Fruit fly (Drosophila melanogaster) whole organism, embryonic: ENCODE measurements around the gene Syx13.

ENCODE experiments used
- Adf1 ChIP-seq: fragments of 200-800 bp; sonication (Bioruptor generic); IDR thresholded peaks from 2 replicates; pipeline ENCODE4 v1.3.6; 2022; ENCODE audit warnings: missing biosample characterization, missing genetic modification characterization
- Bdp1 ChIP-seq: fragments of 200-800 bp; sonication (Bioruptor generic); optimal IDR thresholded peaks from 3 replicates; lab custom pipeline; 2016; ENCODE audit warnings: missing biosample characterization, missing genetic modification characterization
- CG1024 ChIP-seq: fragments of 200-800 bp; sonication (Bioruptor generic); IDR thresholded peaks from 2 replicates; pipeline ENCODE4 v1.3.6; 2022; ENCODE audit warnings: missing biosample characterization, missing genetic modification characterization
- CG10543 ChIP-seq: fragments of 200-800 bp; sonication (Bioruptor generic); optimal IDR thresholded peaks from 3 replicates; lab custom pipeline; 2017; ENCODE audit warnings: missing biosample characterization, mild to moderate bottlenecking, missing genetic modification characterization, moderate library complexity
- CG10979 ChIP-seq: fragments of 200-800 bp; sonication (Bioruptor generic); optimal IDR thresholded peaks from 2 replicates; lab custom pipeline; 2018; ENCODE audit warnings: missing biosample characterization, mild to moderate bottlenecking, missing genetic modification characterization, moderate library complexity
- CG11456 ChIP-seq: fragments of 200-800 bp; sonication (Bioruptor generic); IDR thresholded peaks from 3 replicates; pipeline ENCODE4 v1.3.6; 2022; ENCODE audit warnings: missing biosample characterization, missing genetic modification characterization
- CG13123 ChIP-seq: fragments of 200-800 bp; sonication (Bioruptor generic); optimal IDR thresholded peaks from 2 replicates; lab custom pipeline; 2016; ENCODE audit warnings: missing biosample characterization, missing genetic modification characterization
- CG14860 ChIP-seq: fragments of 200-800 bp; sonication (Bioruptor generic); IDR thresholded peaks from 3 replicates; pipeline ENCODE4 v1.3.6; 2022; ENCODE audit warnings: missing biosample characterization, missing genetic modification characterization; ENCODE audit not compliant: partially characterized antibody
- CG17568 ChIP-seq: fragments of 200-800 bp; sonication (Bioruptor generic); optimal IDR thresholded peaks from 2 replicates; lab custom pipeline; 2018; ENCODE audit warnings: missing biosample characterization, mild to moderate bottlenecking, missing genetic modification characterization, moderate library complexity
- CG2202 ChIP-seq: fragments of 200-800 bp; sonication (Bioruptor generic); optimal IDR thresholded peaks from 2 replicates; lab custom pipeline; 2018; ENCODE audit warnings: missing biosample characterization, mild to moderate bottlenecking, missing genetic modification characterization
- CG2712 ChIP-seq: fragments of 200-800 bp; optimal IDR thresholded peaks from 3 replicates; lab custom pipeline; 2019; ENCODE audit warnings: missing biosample characterization, mild to moderate bottlenecking, missing genetic modification characterization, moderate library complexity
- CG31441 ChIP-seq: fragments of 200-800 bp; sonication (Bioruptor generic); IDR thresholded peaks from 2 replicates; pipeline ENCODE4 v1.3.6; 2022; ENCODE audit warnings: missing biosample characterization, missing genetic modification characterization
- CG4404 ChIP-seq: fragments of 200-800 bp; sonication (Bioruptor generic); IDR thresholded peaks from 2 replicates; pipeline ENCODE4 v1.3.6; 2022; ENCODE audit warnings: missing biosample characterization, missing genetic modification characterization
- CG4707 ChIP-seq: fragments of 200-800 bp; sonication (Bioruptor generic); optimal IDR thresholded peaks from 2 replicates; lab custom pipeline; 2018; ENCODE audit warnings: missing biosample characterization, mild to moderate bottlenecking, missing genetic modification characterization, moderate library complexity
- CG6654 ChIP-seq: fragments of 200-800 bp; sonication (Bioruptor generic); optimal IDR thresholded peaks from 2 replicates; lab custom pipeline; 2017; ENCODE audit warnings: missing biosample characterization, mild to moderate bottlenecking, missing genetic modification characterization
- CG7372 ChIP-seq: fragments of 200-800 bp; sonication (Bioruptor generic); IDR thresholded peaks from 2 replicates; pipeline ENCODE4 v1.3.6; 2022; ENCODE audit warnings: missing biosample characterization, missing genetic modification characterization
- D19A ChIP-seq: fragments of 200-800 bp; optimal IDR thresholded peaks from 3 replicates; lab custom pipeline; 2019; ENCODE audit warnings: missing biosample characterization, mild to moderate bottlenecking, missing genetic modification characterization, moderate library complexity
- D19B ChIP-seq: fragments of 200-800 bp; sonication (Bioruptor generic); optimal IDR thresholded peaks from 2 replicates; lab custom pipeline; 2017; ENCODE audit warnings: missing biosample characterization, mild to moderate bottlenecking, missing genetic modification characterization
- Dad ChIP-seq: fragments of 200-800 bp; sonication (Bioruptor generic); optimal IDR thresholded peaks from 3 replicates; lab custom pipeline; 2016; ENCODE audit warnings: missing biosample characterization, missing genetic modification characterization
- E2f1 ChIP-seq: fragments of 200-800 bp; sonication (Bioruptor generic); IDR thresholded peaks from 2 replicates; pipeline ENCODE4 v1.3.6; 2022; ENCODE audit warnings: missing biosample characterization, missing genetic modification characterization
- Hsf ChIP-seq: fragments of 200-800 bp; sonication (Bioruptor generic); optimal IDR thresholded peaks from 3 replicates; lab custom pipeline; 2016; ENCODE audit warnings: missing biosample characterization, missing genetic modification characterization
- Kr ChIP-seq: fragments of 200-800 bp; sonication (Bioruptor generic); optimal IDR thresholded peaks from 2 replicates; lab custom pipeline; 2017; ENCODE audit warnings: missing biosample characterization, mild to moderate bottlenecking, missing genetic modification characterization
- Lhr ChIP-seq: fragments of 200-800 bp; sonication (Bioruptor generic); optimal IDR thresholded peaks from 3 replicates; lab custom pipeline; 2017; ENCODE audit warnings: mild to moderate bottlenecking, missing biosample characterization, missing genetic modification reagents, missing genetic modification characterization
- Med ChIP-seq: fragments of 200-800 bp; sonication (Bioruptor generic); peaks from one replicate; lab custom pipeline; 2016; ENCODE audit warnings: missing biosample characterization, missing genetic modification characterization, mild to moderate bottlenecking, inconsistent platforms, moderate library complexity
- Neu2 ChIP-seq: fragments of 200-800 bp; sonication (Bioruptor generic); optimal IDR thresholded peaks from 3 replicates; lab custom pipeline; 2016; ENCODE audit warnings: missing biosample characterization, missing genetic modification characterization, borderline replicate concordance
- Nf-YA ChIP-seq: fragments of 200-800 bp; sonication (Bioruptor generic); IDR thresholded peaks from 2 replicates; pipeline ENCODE4 v1.3.6; 2022; ENCODE audit warnings: missing biosample characterization, missing genetic modification characterization
- Spps ChIP-seq: fragments of 200-800 bp; sonication (Bioruptor generic); optimal IDR thresholded peaks from 2 replicates; lab custom pipeline; 2018; ENCODE audit warnings: missing biosample characterization, mild to moderate bottlenecking, missing genetic modification characterization
- Xrp1 ChIP-seq: fragments of 200-800 bp; sonication (Bioruptor generic); IDR thresholded peaks from 2 replicates; pipeline ENCODE4 v1.3.6; 2022; ENCODE audit warnings: missing biosample characterization, missing genetic modification characterization
- ap ChIP-seq: fragments of 200-800 bp; sonication (Bioruptor generic); IDR thresholded peaks from 2 replicates; pipeline ENCODE4 v1.3.6; 2022; ENCODE audit warnings: missing biosample characterization, missing genetic modification characterization
- crol ChIP-seq: fragments of 200-800 bp; sonication (Bioruptor generic); IDR thresholded peaks from 2 replicates; pipeline ENCODE4 v1.3.6; 2022; ENCODE audit warnings: missing biosample characterization, missing genetic modification characterization
- dati ChIP-seq: fragments of 200-800 bp; sonication (Bioruptor generic); IDR thresholded peaks from 2 replicates; pipeline ENCODE4 v1.3.6; 2022; ENCODE audit warnings: missing biosample characterization, missing genetic modification characterization
- fd96Cb ChIP-seq: fragments of 200-800 bp; sonication (Bioruptor generic); optimal IDR thresholded peaks from 2 replicates; lab custom pipeline; 2018; ENCODE audit warnings: missing biosample characterization, mild to moderate bottlenecking, missing genetic modification characterization, moderate library complexity
- fru ChIP-seq: fragments of >200 bp; optimal IDR thresholded peaks from 2 replicates; lab custom pipeline; 2017
- fu2 ChIP-seq: fragments of 200-800 bp; sonication (Bioruptor generic); optimal IDR thresholded peaks from 2 replicates; lab custom pipeline; 2016; ENCODE audit warnings: missing biosample characterization, missing genetic modification characterization
- gsb-n ChIP-seq: fragments of 200-800 bp; sonication (Bioruptor generic); optimal IDR thresholded peaks from 3 replicates; lab custom pipeline; 2018; ENCODE audit warnings: missing biosample characterization, mild to moderate bottlenecking, missing genetic modification characterization
- jumu ChIP-seq: fragments of 200-800 bp; sonication (Bioruptor generic); optimal IDR thresholded peaks from 3 replicates; lab custom pipeline; 2016; ENCODE audit warnings: missing biosample characterization, missing genetic modification characterization
- lilli ChIP-seq: fragments of 200-800 bp; sonication (Bioruptor generic); optimal IDR thresholded peaks from 3 replicates; lab custom pipeline; 2016; ENCODE audit warnings: missing biosample characterization, missing genetic modification characterization
- mirr ChIP-seq: fragments of 200-800 bp; sonication (Bioruptor generic); optimal IDR thresholded peaks from 3 replicates; lab custom pipeline; 2018; ENCODE audit warnings: missing biosample characterization, mild to moderate bottlenecking, missing genetic modification characterization
- otp ChIP-seq: fragments of 200-800 bp; sonication (Bioruptor generic); IDR thresholded peaks from 3 replicates; pipeline ENCODE4, ENCODE4 v1.3.6; 2022; ENCODE audit warnings: missing biosample characterization, missing genetic modification characterization
- pho ChIP-seq: fragments of 200-800 bp; sonication (Bioruptor generic); optimal IDR thresholded peaks from 2 replicates; lab custom pipeline; 2016; ENCODE audit warnings: missing biosample characterization, missing genetic modification characterization
- pita ChIP-seq: fragments of 200-800 bp; sonication (Bioruptor generic); optimal IDR thresholded peaks from 2 replicates; lab custom pipeline; 2017; ENCODE audit warnings: missing biosample characterization, mild to moderate bottlenecking, missing genetic modification characterization
- ranshi ChIP-seq: fragments of 200-800 bp; sonication (Bioruptor generic); IDR thresholded peaks from 2 replicates; pipeline ENCODE4 v1.3.6; 2022; ENCODE audit warnings: missing biosample characterization, missing genetic modification characterization
- ro ChIP-seq: fragments of 200-800 bp; sonication (Bioruptor generic); IDR thresholded peaks from 2 replicates; pipeline ENCODE4 v1.3.6; 2022; ENCODE audit warnings: missing biosample characterization, missing genetic modification characterization
- schlank ChIP-seq: fragments of 200-800 bp; sonication (Bioruptor generic); optimal IDR thresholded peaks from 2 replicates; lab custom pipeline; 2018; ENCODE audit warnings: missing biosample characterization, mild to moderate bottlenecking, missing genetic modification characterization
- sens ChIP-seq: fragments of 200-800 bp; sonication (Bioruptor generic); peaks from one replicate; lab custom pipeline; 2016; ENCODE audit warnings: missing biosample characterization, missing genetic modification characterization
- seq ChIP-seq: fragments of 200-800 bp; sonication (Bioruptor generic); IDR thresholded peaks from 2 replicates; pipeline ENCODE4 v1.3.6; 2022; ENCODE audit warnings: missing biosample characterization, missing genetic modification characterization
- shn ChIP-seq: fragments of 200-800 bp; sonication (Bioruptor generic); optimal IDR thresholded peaks from 3 replicates; lab custom pipeline; 2016; ENCODE audit warnings: missing biosample characterization, missing genetic modification characterization
- sr ChIP-seq: fragments of 200-800 bp; sonication (Bioruptor generic); IDR thresholded peaks from 3 replicates; pipeline ENCODE4 v1.3.6; 2022; ENCODE audit warnings: missing biosample characterization, missing genetic modification characterization
- tin ChIP-seq: fragments of 200-800 bp; sonication (Bioruptor generic); optimal IDR thresholded peaks from 3 replicates; lab custom pipeline; 2016; ENCODE audit warnings: missing biosample characterization, missing genetic modification characterization
- tna ChIP-seq: fragments of 200-800 bp; sonication (Bioruptor generic); IDR thresholded peaks from 2 replicates; pipeline ENCODE4 v1.3.6; 2022; ENCODE audit warnings: missing biosample characterization, missing genetic modification characterization; ENCODE audit not compliant: partially characterized antibody
- tx ChIP-seq: fragments of 200-800 bp; sonication (Bioruptor generic); optimal IDR thresholded peaks from 2 replicates; lab custom pipeline; 2016; ENCODE audit warnings: missing biosample characterization, missing genetic modification characterization
- wek ChIP-seq: fragments of 200-800 bp; sonication (Bioruptor generic); optimal IDR thresholded peaks from 3 replicates; lab custom pipeline; 2018; ENCODE audit warnings: missing biosample characterization, mild to moderate bottlenecking, missing genetic modification characterization, moderate library complexity
- zf30C ChIP-seq: fragments of 200-800 bp; sonication (Bioruptor generic); optimal IDR thresholded peaks from 3 replicates; lab custom pipeline; 2018; ENCODE audit warnings: missing biosample characterization, mild to moderate bottlenecking, missing genetic modification characterization

The Syx13 gene

DNA sequence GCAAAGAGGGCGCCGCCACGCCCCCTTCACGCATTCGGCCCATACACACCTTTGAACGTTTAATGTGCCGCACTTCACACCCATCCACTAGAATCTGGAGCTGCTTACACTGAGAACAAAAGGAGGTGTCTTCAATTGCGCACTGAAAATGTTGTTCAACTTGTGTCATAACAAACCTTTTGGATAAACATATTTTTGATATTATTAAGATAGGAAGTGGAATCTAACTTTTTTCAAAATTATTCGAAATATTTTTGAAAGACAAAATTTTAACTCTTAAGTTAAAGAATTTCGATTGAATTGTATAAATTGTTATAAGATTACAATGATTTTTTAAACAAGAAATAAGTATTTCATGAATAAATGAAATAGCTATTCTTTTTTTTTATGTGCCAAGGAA lies 24.1 kb downstream of the Syx13 start (continued):
- peak; percentile 71 for TF ChIP-seq CG10979
- TF ChIP-seq CG6654 (GFP tag; lab: Kevin White, UChicago): no peak
- TF ChIP-seq ap (GFP tag; lab: Robert Waterston, UW): no peak
- no peak for TF ChIP-seq pho (GFP tag; lab: Kevin White, UChicago)
- TF ChIP-seq CG14860: no peak
- TF ChIP-seq sr (GFP tag; lab: Robert Waterston, UW): no peak
- TF ChIP-seq D19A: peak; percentile 36
- TF ChIP-seq CG10543 (GFP tag; lab: Kevin White, UChicago): no peak
- TF ChIP-seq CG17568: no peak
- TF ChIP-seq CG11456 (GFP tag; lab: Robert Waterston, UW): no peak
- TF ChIP-seq CG1024 (GFP tag; lab: Robert Waterston, UW): no peak
- TF ChIP-seq tx (GFP tag; lab: Kevin White, UChicago): no peak
- 0 out of 3 replicates have a peak, but pooled peaks have one; percentile 5 for TF ChIP-seq otp
- TF ChIP-seq fd96Cb (tag; lab: Kevin White, UChicago): no peak
- no peak for TF ChIP-seq Dad (GFP tag; lab: Kevin White, UChicago)
- no peak for TF ChIP-seq Kr (GFP tag; lab: Kevin White, UChicago)
- TF ChIP-seq sens (GFP tag; lab: Kevin White, UChicago): peak; percentile 88
- TF ChIP-seq Bdp1 (GFP tag; lab: Kevin White, UChicago): no peak
- TF ChIP-seq tna (GFP tag; lab: Robert Waterston, UW): no peak
- TF ChIP-seq Adf1: no peak
- no peak for TF ChIP-seq Neu2
- TF ChIP-seq tin: peak; percentile 3
- peak; percentile 72 for TF ChIP-seq zf30C (GFP tag; lab: Kevin White, UChicago)
- no peak for TF ChIP-seq CG7372
- TF ChIP-seq jumu: no peak
- no peak for TF ChIP-seq lilli (GFP tag; lab: Kevin White, UChicago)
- no peak for TF ChIP-seq gsb-n
- peak; percentile 45 for TF ChIP-seq Med (GFP tag; lab: Kevin White, UChicago)
- TF ChIP-seq shn (GFP tag; lab: Kevin White, UChicago): no peak
- TF ChIP-seq CG2202 (tag; lab: Kevin White, UChicago): peak; percentile 44
- no peak for TF ChIP-seq CG13123 (GFP tag; lab: Kevin White, UChicago)
- no peak for TF ChIP-seq schlank (tag; lab: Kevin White, UChicago)
- no peak for TF ChIP-seq fu2
- TF ChIP-seq fru: no peak
- no peak for TF ChIP-seq CG4707
- TF ChIP-seq Spps: peak; percentile 19
- TF ChIP-seq CG31441 (GFP tag; lab: Robert Waterston, UW): peak; percentile 35; the same call in 1 of the 2 replicates
- TF ChIP-seq pita (GFP tag; lab: Kevin White, UChicago): no peak
- TF ChIP-seq wek (GFP tag; lab: Kevin White, UChicago): no peak
- peak; percentile 1 for TF ChIP-seq Hsf
- TF ChIP-seq CG2712 (tag; lab: Kevin White, UChicago): peak; percentile 71
- TF ChIP-seq E2f1 (GFP tag; lab: Robert Waterston, UW): no peak
- TF ChIP-seq seq (GFP tag; lab: Robert Waterston, UW): no peak
- no peak for TF ChIP-seq ro (GFP tag; lab: Robert Waterston, UW)
- peak; percentile 50 for TF ChIP-seq CG4404 (GFP tag; lab: Robert Waterston, UW)
- peak; percentile 39; the same call in 1 of the 2 replicates for TF ChIP-seq Xrp1
- no peak for TF ChIP-seq crol
- TF ChIP-seq dati (GFP tag; lab: Robert Waterston, UW): no peak
- TF ChIP-seq mirr (GFP tag; lab: Kevin White, UChicago): no peak
- TF ChIP-seq D19B: no peak
- peak; percentile 19 for TF ChIP-seq Lhr (GFP tag; lab: Kevin White, UChicago)
- no peak for TF ChIP-seq ranshi (GFP tag; lab: Robert Waterston, UW)
- TF ChIP-seq Nf-YA (GFP tag; lab: Robert Waterston, UW): no peak
